Fruit fly (Drosophila melanogaster): Measurements from ENCODE around the gene glec.

Gene glec

dm6 chr3R:21837069-21837977 is 18.7 kb downstream of the glec start:
- TF ChIP-seq h (GFP tag; optimal IDR thresholded peaks at IDR 0.05) (no peak), HLH106 (tag; optimal IDR thresholded peaks at IDR 0.05) (no peak), pan (optimal IDR thresholded peaks at IDR 0.05) (no peak), brk (GFP tag; optimal IDR thresholded peaks at IDR 0.05) (no peak), Sp1 (GFP tag; optimal IDR thresholded peaks at IDR 0.05) (no peak), dmrt93B (GFP tag; optimal IDR thresholded peaks at IDR 0.05) (peak; percentile 31), tai (GFP tag; optimal IDR thresholded peaks at IDR 0.05) (no peak), Mio (GFP tag; optimal IDR thresholded peaks at IDR 0.05) (no peak), sv (GFP tag; optimal IDR thresholded peaks at IDR 0.05) (no peak), Hnf4 (GFP tag; optimal IDR thresholded peaks at IDR 0.05) (no peak), lola (GFP tag; optimal IDR thresholded peaks at IDR 0.05) (no peak), rgr (GFP tag; optimal IDR thresholded peaks at IDR 0.05) (no peak), Dif (GFP tag; optimal IDR thresholded peaks at IDR 0.05; ENCODE audit: partially characterized antibody) (no peak), dsf (GFP tag; optimal IDR thresholded peaks at IDR 0.05; ENCODE audit: borderline replicate concordance) (no peak), Jra (GFP tag; optimal IDR thresholded peaks at IDR 0.05) (no peak), fru (GFP tag; optimal IDR thresholded peaks at IDR 0.05) (peak; percentile 77), jim (GFP tag; optimal IDR thresholded peaks at IDR 0.05) (peak; percentile 48), woc (GFP tag; optimal IDR thresholded peaks at IDR 0.05) (peak; percentile 20), GATAd (GFP tag; optimal IDR thresholded peaks at IDR 0.05) (no peak), CG32264 (GFP tag; optimal IDR thresholded peaks at IDR 0.05) (peak; percentile 49), Vsx2 (GFP tag; optimal IDR thresholded peaks at IDR 0.05; ENCODE audit: partially characterized antibody) (no peak), Dfd (GFP tag; optimal IDR thresholded peaks at IDR 0.05) (peak; percentile 93), br (GFP tag; optimal IDR thresholded peaks at IDR 0.05) (no peak), sage (GFP tag; optimal IDR thresholded peaks at IDR 0.05) (peak; percentile 7), foxo (GFP tag; optimal IDR thresholded peaks at IDR 0.05) (peak in 1 of 2 experiments; percentile 1), Hr78 (GFP tag; optimal IDR thresholded peaks at IDR 0.05) (no peak), usp (GFP tag; optimal IDR thresholded peaks at IDR 0.05) (no peak), Hr83 (GFP tag; optimal IDR thresholded peaks at IDR 0.05; ENCODE audit: poor library complexity, severe bottlenecking) (no peak), Myc (optimal IDR thresholded peaks at IDR 0.05) (no peak), CG9705 (GFP tag; optimal IDR thresholded peaks at IDR 0.05) (no peak), psq (GFP tag; optimal IDR thresholded peaks at IDR 0.05) (peak; percentile 56), ey (GFP tag; optimal IDR thresholded peaks at IDR 0.05) (no peak), Rel (GFP tag; optimal IDR thresholded peaks at IDR 0.05) (peak; percentile 12), Rel (tag; optimal IDR thresholded peaks at IDR 0.05) (peak; percentile 20), N (GFP tag; optimal IDR thresholded peaks at IDR 0.05) (no peak)

dm6 chr3R:21836614-21837013 is 19.5 kb downstream of the glec start:
- TF ChIP-seq br (GFP tag; optimal IDR thresholded peaks at IDR 0.05) (no peak), Rel (GFP tag; optimal IDR thresholded peaks at IDR 0.05) (no peak), Rel (tag; optimal IDR thresholded peaks at IDR 0.05) (peak; percentile 50), Jra (GFP tag; optimal IDR thresholded peaks at IDR 0.05) (no peak), lola (GFP tag; optimal IDR thresholded peaks at IDR 0.05) (no peak), fru (GFP tag; optimal IDR thresholded peaks at IDR 0.05) (no peak)

dm6 chr3R:21836201-21836504 is 19.9 kb downstream of the glec start:
- TF ChIP-seq tai (GFP tag; optimal IDR thresholded peaks at IDR 0.05): peak; percentile 21
- TF ChIP-seq psq (GFP tag; optimal IDR thresholded peaks at IDR 0.05): no peak
- peak; percentile 17 for TF ChIP-seq woc (GFP tag; optimal IDR thresholded peaks at IDR 0.05)
- TF ChIP-seq OdsH (GFP tag; optimal IDR thresholded peaks at IDR 0.05): no peak
- TF ChIP-seq dsf (GFP tag; optimal IDR thresholded peaks at IDR 0.05; ENCODE audit: borderline replicate concordance): no peak
- TF ChIP-seq CG9705 (GFP tag; optimal IDR thresholded peaks at IDR 0.05): no peak
- TF ChIP-seq pan (optimal IDR thresholded peaks at IDR 0.05): no peak
- no peak for TF ChIP-seq sv (GFP tag; optimal IDR thresholded peaks at IDR 0.05)
- TF ChIP-seq N (GFP tag; optimal IDR thresholded peaks at IDR 0.05): no peak
- TF ChIP-seq fru (GFP tag; optimal IDR thresholded peaks at IDR 0.05): peak; percentile 19
- no peak for TF ChIP-seq GATAd (GFP tag; optimal IDR thresholded peaks at IDR 0.05)
- TF ChIP-seq ey (GFP tag; optimal IDR thresholded peaks at IDR 0.05): peak; percentile 26
- TF ChIP-seq foxo (GFP tag; optimal IDR thresholded peaks at IDR 0.05): peak in 1 of 2 experiments; percentile 20

Data from whole organism, wandering third instar larva.